Fruit fly (Drosophila melanogaster): ENCODE data around the gene eIF3a.

The eIF3a gene

dm6 chr3R:4387490-4387889 is 46.2 kb downstream of the eIF3a start, which contains the start of gene tub (continued):
- TF ChIP-seq Hr78 (GFP tag; optimal IDR thresholded peaks at IDR 0.05), result no peak
- no peak for TF ChIP-seq CkIIα-i1 (GFP tag; IDR thresholded peaks at IDR 0.05)
- peak; percentile 57 for TF ChIP-seq CG17829 (tag; optimal IDR thresholded peaks at IDR 0.05)
- TF ChIP-seq CG14050 (GFP tag; IDR thresholded peaks at IDR 0.05), result no peak
- TF ChIP-seq wdn (GFP tag; IDR thresholded peaks at IDR 0.05), result no peak
- TF ChIP-seq CG2712 (tag; optimal IDR thresholded peaks at IDR 0.05), result peak; percentile 56
- no peak for TF ChIP-seq Fer3 (tag; optimal IDR thresholded peaks at IDR 0.05)
- no peak for TF ChIP-seq CG16779 (GFP tag; IDR thresholded peaks at IDR 0.05)
- no peak for TF ChIP-seq stc (GFP tag; IDR thresholded peaks at IDR 0.05)
- TF ChIP-seq nom (GFP tag; optimal IDR thresholded peaks at IDR 0.05), result peak; percentile 13
- TF ChIP-seq prd (optimal IDR thresholded peaks at IDR 0.05), result no peak
- peak; percentile 41; the same call in 2 of the 3 replicates for TF ChIP-seq prd (GFP tag; IDR thresholded peaks at IDR 0.05)
- TF ChIP-seq CG18262 (tag; optimal IDR thresholded peaks at IDR 0.05), result peak; percentile 44
- peak; percentile 21 for TF ChIP-seq Mes4 (GFP tag; optimal IDR thresholded peaks at IDR 0.05)
- peak; percentile 52; the same call in 1 of the 2 replicates for TF ChIP-seq CG13287 (GFP tag; IDR thresholded peaks at IDR 0.05; ENCODE audit: partially characterized antibody)
- TF ChIP-seq CG15073 (GFP tag; optimal IDR thresholded peaks at IDR 0.05), result no peak
- TF ChIP-seq CG1832 (GFP tag; optimal IDR thresholded peaks at IDR 0.05), result no peak
- peak; percentile 40 for TF ChIP-seq D19A (tag; optimal IDR thresholded peaks at IDR 0.05)
- TF ChIP-seq CG17568 (GFP tag; optimal IDR thresholded peaks at IDR 0.05), result no peak
- peak; percentile 24; the same call in 1 of the 3 replicates for TF ChIP-seq dysf (GFP tag; IDR thresholded peaks at IDR 0.05)
- peak; percentile 32; the same call in 1 of the 2 replicates for TF ChIP-seq Atf6 (GFP tag; IDR thresholded peaks at IDR 0.05)
- TF ChIP-seq ewg (GFP tag; optimal IDR thresholded peaks at IDR 0.05), result peak; percentile 35
- TF ChIP-seq scrt (GFP tag; optimal IDR thresholded peaks at IDR 0.05), result no peak
- TF ChIP-seq CG17186 (GFP tag; optimal IDR thresholded peaks at IDR 0.05), result peak; percentile 38
- TF ChIP-seq CG1603 (tag; optimal IDR thresholded peaks at IDR 0.05), result peak; percentile 77
- TF ChIP-seq bigmax (GFP tag; optimal IDR thresholded peaks at IDR 0.05), result no peak
- 0 out of 4 replicates have a peak, but pooled peaks have one; percentile 19 for TF ChIP-seq Dll (GFP tag; IDR thresholded peaks at IDR 0.05; ENCODE audit: partially characterized antibody)
- TF ChIP-seq CG12769 (tag; optimal IDR thresholded peaks at IDR 0.05), result no peak
- TF ChIP-seq HLHmδ (GFP tag; optimal IDR thresholded peaks at IDR 0.05), result no peak
- TF ChIP-seq Jarid2 (GFP tag; optimal IDR thresholded peaks at IDR 0.05), result no peak
- no peak for TF ChIP-seq CG12942 (GFP tag; optimal IDR thresholded peaks at IDR 0.05)
- 0 out of 2 replicates have a peak, but pooled peaks have one; percentile 26 for TF ChIP-seq CG17328 (GFP tag; IDR thresholded peaks at IDR 0.05)
- TF ChIP-seq CG15601 (tag; optimal IDR thresholded peaks at IDR 0.05), result no peak
- TF ChIP-seq pzg (GFP tag; optimal IDR thresholded peaks at IDR 0.05), result peak; percentile 87
- no peak for TF ChIP-seq otp (GFP tag; IDR thresholded peaks at IDR 0.05)
- no peak for TF ChIP-seq Dek (tag; optimal IDR thresholded peaks at IDR 0.05)
- TF ChIP-seq tin (GFP tag; optimal IDR thresholded peaks at IDR 0.05), result peak; percentile 41
- TF ChIP-seq yki (optimal IDR thresholded peaks at IDR 0.05), result no peak
- peak; percentile 1 for TF ChIP-seq chn (GFP tag; optimal IDR thresholded peaks at IDR 0.05)
- TF ChIP-seq Dip2 (GFP tag; IDR thresholded peaks at IDR 0.05), result peak; percentile 43; the same call in 1 of the 2 replicates
- TF ChIP-seq CG2116 (GFP tag; optimal IDR thresholded peaks at IDR 0.05), result peak; percentile 36
- TF ChIP-seq Sox102F (GFP tag; optimal IDR thresholded peaks at IDR 0.05), result no peak
- TF ChIP-seq CG10147 (GFP tag; optimal IDR thresholded peaks at IDR 0.05), result no peak
- no peak for TF ChIP-seq Dfd (GFP tag; optimal IDR thresholded peaks at IDR 0.05)
- TF ChIP-seq NFAT (GFP tag; IDR thresholded peaks at IDR 0.05), result no peak
- peak; percentile 18 for TF ChIP-seq Nf-YB (GFP tag; optimal IDR thresholded peaks at IDR 0.05)
- TF ChIP-seq HLH3B (GFP tag; IDR thresholded peaks at IDR 0.05), result no peak; the same call in 1 of the 2 replicates
- no peak for TF ChIP-seq tx (GFP tag; optimal IDR thresholded peaks at IDR 0.05)
- peak; percentile 24 for TF ChIP-seq CG13424 (tag; optimal IDR thresholded peaks at IDR 0.05)
- peak; percentile 50 for TF ChIP-seq bab2 (GFP tag; optimal IDR thresholded peaks at IDR 0.05)
- TF ChIP-seq p53 (GFP tag; optimal IDR thresholded peaks at IDR 0.05), result no peak

All from whole organism, embryonic.